Fruit fly (Drosophila melanogaster): ENCODE results near the gene Nup205.

Gene Nup205

DNA sequence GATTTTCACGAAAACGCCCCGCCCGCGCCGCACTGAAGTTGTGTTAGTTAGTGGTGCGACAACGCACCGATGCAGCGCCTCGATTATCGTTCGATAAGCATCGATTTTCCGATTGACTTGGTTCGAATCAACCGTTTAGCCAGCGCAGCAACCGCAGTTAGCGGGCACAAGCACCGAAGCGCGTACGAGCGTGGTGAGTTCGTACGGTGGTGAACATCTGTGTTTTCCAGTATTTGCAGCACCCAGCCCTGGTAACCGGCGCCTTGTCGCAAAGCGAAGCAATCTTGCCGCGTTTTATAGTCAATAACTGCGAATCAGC, at the start of gene Nup205, which contains the start of gene pico (continued):
- no peak for TF ChIP-seq pan (optimal IDR thresholded peaks at IDR 0.05)
- TF ChIP-seq pan (GFP tag; optimal IDR thresholded peaks at IDR 0.05 in 1 of 2, IDR thresholded peaks at IDR 0.05 in 1 of 2): peak in 1 of 2 experiments; percentile 13
- TF ChIP-seq CoRest (tag; optimal IDR thresholded peaks at IDR 0.05): peak; percentile 46
- TF ChIP-seq CG1792 (GFP tag; optimal IDR thresholded peaks at IDR 0.05): peak; percentile 37
- TF ChIP-seq lilli (GFP tag; optimal IDR thresholded peaks at IDR 0.05): peak; percentile 57
- peak; percentile 7 for TF ChIP-seq CG4282 (GFP tag; optimal IDR thresholded peaks at IDR 0.05)
- TF ChIP-seq CG8478 (optimal IDR thresholded peaks at IDR 0.05): no peak
- TF ChIP-seq gem (tag; optimal IDR thresholded peaks at IDR 0.05): no peak
- TF ChIP-seq CG16813 (GFP tag; IDR thresholded peaks at IDR 0.05; ENCODE audit: partially characterized antibody): peak; percentile 71
- no peak for TF ChIP-seq HLH3B (GFP tag; IDR thresholded peaks at IDR 0.05)
- no peak for TF ChIP-seq CG10274 (GFP tag; optimal IDR thresholded peaks at IDR 0.05)
- no peak for TF ChIP-seq Fer3 (tag; optimal IDR thresholded peaks at IDR 0.05)
- TF ChIP-seq sna (GFP tag; IDR thresholded peaks at IDR 0.05; ENCODE audit: partially characterized antibody): peak; percentile 75
- peak; percentile 6 for TF ChIP-seq Hsf (GFP tag; optimal IDR thresholded peaks at IDR 0.05)
- peak; percentile 71 for TF ChIP-seq gfzf (GFP tag; optimal IDR thresholded peaks at IDR 0.05)
- TF ChIP-seq crol (GFP tag; IDR thresholded peaks at IDR 0.05): peak; percentile 60
- TF ChIP-seq run (tag; optimal IDR thresholded peaks at IDR 0.05): peak; percentile 19
- TF ChIP-seq CG12942 (GFP tag; optimal IDR thresholded peaks at IDR 0.05): peak; percentile 16
- TF ChIP-seq BEAF-32 (GFP tag; optimal IDR thresholded peaks at IDR 0.05): peak; percentile 78
- no peak for TF ChIP-seq CG15269 (tag; optimal IDR thresholded peaks at IDR 0.05)
- TF ChIP-seq grn (GFP tag; optimal IDR thresholded peaks at IDR 0.05): peak; percentile 64
- TF ChIP-seq MTF-1 (GFP tag; optimal IDR thresholded peaks at IDR 0.05; ENCODE audit: borderline replicate concordance): peak; percentile 19
- TF ChIP-seq sug (tag; optimal IDR thresholded peaks at IDR 0.05): no peak
- no peak for TF ChIP-seq CG7357 (GFP tag; IDR thresholded peaks at IDR 0.05)
- no peak for TF ChIP-seq fu2 (GFP tag; optimal IDR thresholded peaks at IDR 0.05)
- no peak for TF ChIP-seq CG8388 (GFP tag; optimal IDR thresholded peaks at IDR 0.05)
- TF ChIP-seq Myb (GFP tag; optimal IDR thresholded peaks at IDR 0.05): peak; percentile 75
- peak; percentile 16 for TF ChIP-seq cwo (GFP tag; optimal IDR thresholded peaks at IDR 0.05)
- TF ChIP-seq HmgZ (tag; optimal IDR thresholded peaks at IDR 0.05): peak; percentile 89
- 0 out of 3 replicates have a peak, but pooled peaks have one; percentile 57 for TF ChIP-seq CG2199 (GFP tag; IDR thresholded peaks at IDR 0.05)
- peak; percentile 1 for TF ChIP-seq HLHmδ (GFP tag; optimal IDR thresholded peaks at IDR 0.05)
- TF ChIP-seq psq (GFP tag; optimal IDR thresholded peaks at IDR 0.05): no peak
- TF ChIP-seq CG18619 (GFP tag; optimal IDR thresholded peaks at IDR 0.05): no peak
- peak; percentile 41 for TF ChIP-seq kay (GFP tag; optimal IDR thresholded peaks at IDR 0.05)
- no peak for TF ChIP-seq Lpt (GFP tag; optimal IDR thresholded peaks at IDR 0.05)
- TF ChIP-seq CG13624 (GFP tag; optimal IDR thresholded peaks at IDR 0.05): peak; percentile 62
- peak; percentile 70 for TF ChIP-seq CG10267 (tag; optimal IDR thresholded peaks at IDR 0.05)
- no peak for TF ChIP-seq CG17802 (tag; optimal IDR thresholded peaks at IDR 0.05)
- TF ChIP-seq so (GFP tag; IDR thresholded peaks at IDR 0.05): no peak
- peak; percentile 69 for TF ChIP-seq stwl (tag; optimal IDR thresholded peaks at IDR 0.05)
- peak; percentile 52 for TF ChIP-seq mirr (GFP tag; optimal IDR thresholded peaks at IDR 0.05)
- TF ChIP-seq Antp (GFP tag; optimal IDR thresholded peaks at IDR 0.05): peak; percentile 44
- peak; percentile 3 for TF ChIP-seq CG7987 (GFP tag; optimal IDR thresholded peaks at IDR 0.05)
- TF ChIP-seq CG16779 (GFP tag; IDR thresholded peaks at IDR 0.05): no peak
- TF ChIP-seq chif (GFP tag; optimal IDR thresholded peaks at IDR 0.05): peak in 1 of 2 experiments; percentile 57
- TF ChIP-seq Dad (GFP tag; optimal IDR thresholded peaks at IDR 0.05): peak; percentile 63
- no peak for TF ChIP-seq CG18262 (tag; optimal IDR thresholded peaks at IDR 0.05)
- TF ChIP-seq Stat92E (GFP tag; optimal IDR thresholded peaks at IDR 0.05): no peak
- peak; percentile 81 for TF ChIP-seq amos (GFP tag; IDR thresholded peaks at IDR 0.05; ENCODE audit: partially characterized antibody)
- TF ChIP-seq sisA (GFP tag; IDR thresholded peaks at IDR 0.05): peak; percentile 17; the same call in 1 of the 2 replicates
- 0 out of 2 replicates have a peak, but pooled peaks have one; percentile 17 for TF ChIP-seq Atf6 (GFP tag; IDR thresholded peaks at IDR 0.05)

Data from whole organism, embryonic.